Worm (Caenorhabditis elegans) whole organism, L2 larva: Measurements from ENCODE around the gene sru-20.

Experiments
- ama-1 ChIP-seq: fragments of 150-350 bp; optimal IDR thresholded peaks from 2 replicates; lab custom pipeline; 2018; ENCODE audit warnings: inconsistent platforms
- ceh-82 ChIP-seq: fragments of 150-350 bp; optimal IDR thresholded peaks from 2 replicates; lab custom pipeline; 2014; ENCODE audit warnings: missing biosample characterization, missing genetic modification characterization
- egl-27 ChIP-seq: sonication (generic microtip); optimal IDR thresholded peaks from 3 replicates; lab custom pipeline; 2017; ENCODE audit warnings: missing biosample characterization, missing genetic modification reagents, missing genetic modification characterization
- elt-3 ChIP-seq: sonication (generic microtip); optimal IDR thresholded peaks from 2 replicates; lab custom pipeline; 2017; ENCODE audit warnings: missing biosample characterization, missing genetic modification characterization
- fos-1 ChIP-seq: fragments of 150-350 bp; optimal IDR thresholded peaks from 2 replicates; lab custom pipeline; 2014; ENCODE audit warnings: missing biosample characterization, missing genetic modification characterization
- lsy-2 ChIP-seq, 2 experiments: fragments of 150-350 bp in 1 of 2; sonication (generic microtip) in 1 of 2; optimal IDR thresholded peaks; 2 replicates each; lab custom pipeline; 2014 to 2017; ENCODE audit warnings: missing biosample characterization in 2 of 2, missing genetic modification characterization in 2 of 2
- mbf-1 ChIP-seq: sonication (generic microtip); optimal IDR thresholded peaks from 2 replicates; lab custom pipeline; 2017; ENCODE audit warnings: missing biosample characterization, missing genetic modification characterization
- nhr-11 ChIP-seq: fragments of 150-350 bp; optimal IDR thresholded peaks from 2 replicates; lab custom pipeline; 2014; ENCODE audit warnings: missing biosample characterization, missing genetic modification characterization
- nhr-25 ChIP-seq: fragments of 150-350 bp; sonication (generic microtip); optimal IDR thresholded peaks from 3 replicates; lab custom pipeline; 2014; ENCODE audit warnings: missing biosample characterization, missing genetic modification characterization
- nhr-77 ChIP-seq: fragments of 150-350 bp; optimal IDR thresholded peaks from 2 replicates; lab custom pipeline; 2014; ENCODE audit warnings: missing biosample characterization, missing genetic modification characterization
- skn-1 ChIP-seq: sonication (generic microtip); optimal IDR thresholded peaks from 2 replicates; lab custom pipeline; 2017; ENCODE audit warnings: missing biosample characterization, missing genetic modification characterization
- snpc-4 ChIP-seq: fragments of 150-350 bp; optimal IDR thresholded peaks from 2 replicates; lab custom pipeline; 2014; ENCODE audit warnings: missing biosample characterization, missing genetic modification characterization
- unc-39 ChIP-seq: fragments of 150-350 bp; optimal IDR thresholded peaks from 2 replicates; lab custom pipeline; 2014; ENCODE audit warnings: missing biosample characterization, missing genetic modification characterization
- unc-62 ChIP-seq: fragments of 150-350 bp; optimal IDR thresholded peaks from 2 replicates; lab custom pipeline; 2014; ENCODE audit warnings: missing biosample characterization, missing genetic modification reagents, missing genetic modification characterization

DNA sequence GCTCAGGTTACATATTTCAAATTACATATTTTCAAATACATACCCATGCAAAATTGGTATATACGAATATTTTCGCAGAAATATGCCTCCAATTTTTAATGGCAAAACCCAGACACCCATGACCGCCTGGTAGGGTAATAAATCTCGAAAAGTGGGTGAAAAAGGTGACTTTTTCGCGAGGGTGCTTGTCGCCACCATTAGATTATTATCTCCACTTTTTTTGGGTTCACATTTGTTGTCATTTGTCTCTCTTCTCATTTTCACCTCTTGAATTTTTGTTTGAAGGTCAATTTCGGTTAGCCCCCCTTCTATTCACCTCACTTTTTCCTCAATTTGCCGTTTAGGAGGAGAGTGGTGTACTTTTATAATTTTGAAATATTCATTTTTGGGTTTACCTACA is 44.9 kb downstream of the sru-20 start:
- TF ChIP-seq mbf-1 (tag; lab: Kevin White, UChicago) (no peak), unc-62 (GFP tag; lab: Kevin White, UChicago) (no peak), lsy-2 (tag; optimal IDR thresholded peaks at IDR 0.05; lab: Kevin White, UChicago) (no peak), snpc-4 (no peak), nhr-77 (tag; lab: Kevin White, UChicago) (no peak), nhr-11 (tag; lab: Kevin White, UChicago) (no peak), fos-1 (tag; lab: Kevin White, UChicago) (no peak), ceh-82 (tag; lab: Kevin White, UChicago) (no peak), nhr-25 (tag; lab: Kevin White, UChicago) (peak; percentile 16), elt-3 (no peak), skn-1 (tag; lab: Kevin White, UChicago) (no peak), ama-1 (lab: Kevin White, UChicago) (no peak), unc-39 (tag; lab: Kevin White, UChicago) (no peak), egl-27 (tag; lab: Kevin White, UChicago) (no peak)
